Fruit fly (Drosophila melanogaster) whole organism, pupa: ENCODE measurements around the gene CG6094.
A peak's percentile ranks its signal among the peaks of the same experiment; 100 is the strongest.

Source experiments
- CG10348 ChIP-seq: fragments of 200-800 bp; sonication (Bioruptor generic); IDR thresholded peaks from 2 replicates; pipeline ENCODE4 v1.3.6; 2022; ENCODE audit warnings: missing biosample characterization, missing genetic modification characterization
- CG12605 ChIP-seq: fragments of 200-800 bp; sonication (Bioruptor generic); IDR thresholded peaks from 2 replicates; pipeline ENCODE4 v1.3.6; 2022; ENCODE audit warnings: missing biosample characterization, missing genetic modification characterization
- CG13204 ChIP-seq: fragments of 200-800 bp; sonication (Bioruptor generic); optimal IDR thresholded peaks from 2 replicates; lab custom pipeline; 2018; ENCODE audit warnings: missing biosample characterization, mild to moderate bottlenecking, missing genetic modification characterization, moderate library complexity
- CG14655 ChIP-seq: fragments of 200-800 bp; sonication (Bioruptor generic); optimal IDR thresholded peaks from 3 replicates; lab custom pipeline; 2017; ENCODE audit warnings: mild to moderate bottlenecking, missing biosample characterization, missing genetic modification reagents, missing genetic modification characterization
- CG15710 ChIP-seq: fragments of 200-800 bp; sonication (Bioruptor generic); optimal IDR thresholded peaks from 2 replicates; lab custom pipeline; 2018; ENCODE audit warnings: missing biosample characterization, mild to moderate bottlenecking, missing genetic modification characterization, moderate library complexity
- CG17806 ChIP-seq: fragments of 200-800 bp; sonication (Bioruptor generic); optimal IDR thresholded peaks from 2 replicates; lab custom pipeline; 2018; ENCODE audit warnings: missing biosample characterization, mild to moderate bottlenecking, missing genetic modification characterization, moderate library complexity
- CG32121 ChIP-seq: fragments of 200-800 bp; sonication (Bioruptor generic); IDR thresholded peaks from 2 replicates; pipeline ENCODE4 v1.3.6; 2022; ENCODE audit warnings: missing biosample characterization, missing genetic modification characterization
- CG34367 ChIP-seq: fragments of 200-800 bp; sonication (Bioruptor generic); optimal IDR thresholded peaks from 2 replicates; lab custom pipeline; 2018; ENCODE audit warnings: missing biosample characterization, mild to moderate bottlenecking, missing genetic modification characterization
- CG4496 ChIP-seq: fragments of 200-800 bp; sonication (Bioruptor generic); IDR thresholded peaks from 3 replicates; pipeline ENCODE4 v1.3.6; 2022; ENCODE audit warnings: missing biosample characterization, missing genetic modification characterization
- CG8159 ChIP-seq: fragments of 200-800 bp; sonication (Bioruptor generic); optimal IDR thresholded peaks from 3 replicates; lab custom pipeline; 2018; ENCODE audit warnings: missing biosample characterization, mild to moderate bottlenecking, missing genetic modification characterization, moderate library complexity
- CG8301 ChIP-seq: fragments of 200-800 bp; sonication (Bioruptor generic); optimal IDR thresholded peaks from 2 replicates; lab custom pipeline; 2018; ENCODE audit warnings: missing biosample characterization, mild to moderate bottlenecking, missing genetic modification characterization
- CG9948 ChIP-seq: fragments of 200-800 bp; sonication (Bioruptor generic); optimal IDR thresholded peaks from 2 replicates; lab custom pipeline; 2018; ENCODE audit warnings: missing biosample characterization, mild to moderate bottlenecking, missing genetic modification characterization, moderate library complexity
- D1 ChIP-seq: fragments of 200-800 bp; sonication (Bioruptor generic); optimal IDR thresholded peaks from 2 replicates; lab custom pipeline; 2018; ENCODE audit warnings: missing biosample characterization, mild to moderate bottlenecking, missing genetic modification characterization, moderate library complexity
- EcR ChIP-seq: fragments of 200-800 bp; sonication (Bioruptor generic); optimal IDR thresholded peaks from 3 replicates; lab custom pipeline; 2019; ENCODE audit warnings: missing biosample characterization, missing genetic modification characterization, mild to moderate bottlenecking, moderate library complexity, missing genetic modification reagents
- Ets98B ChIP-seq: fragments of 200-800 bp; sonication (Bioruptor generic); IDR thresholded peaks from 2 replicates; pipeline ENCODE4 v1.3.6; 2022; ENCODE audit warnings: missing biosample characterization, missing genetic modification characterization
- Pif1A ChIP-seq: fragments of 200-800 bp; sonication (Bioruptor generic); optimal IDR thresholded peaks from 3 replicates; lab custom pipeline; 2016; ENCODE audit warnings: missing biosample characterization, missing genetic modification characterization
- Pif1B ChIP-seq: fragments of 200-800 bp; sonication (Bioruptor generic); optimal IDR thresholded peaks from 3 replicates; lab custom pipeline; 2016; ENCODE audit warnings: missing biosample characterization, missing genetic modification characterization
- Snoo ChIP-seq: fragments of 200-800 bp; sonication (Bioruptor generic); optimal IDR thresholded peaks from 3 replicates; lab custom pipeline; 2017; ENCODE audit warnings: missing biosample characterization, mild to moderate bottlenecking, missing genetic modification characterization, inconsistent platforms
- fd96Ca ChIP-seq: fragments of 200-800 bp; sonication (Bioruptor generic); IDR thresholded peaks from 3 replicates; pipeline ENCODE4 v1.3.6; 2022; ENCODE audit warnings: missing biosample characterization, missing genetic modification characterization
- gl ChIP-seq: fragments of 200-800 bp; sonication (Bioruptor generic); optimal IDR thresholded peaks from 2 replicates; lab custom pipeline; 2018; ENCODE audit warnings: missing biosample characterization, mild to moderate bottlenecking, missing genetic modification characterization
- rn ChIP-seq: fragments of 200-800 bp; sonication (Bioruptor generic); IDR thresholded peaks from 2 replicates; pipeline ENCODE4 v1.3.6; 2022; ENCODE audit warnings: missing biosample characterization, missing genetic modification characterization

The CG6094 gene

dm6 chr2L:10544421-10545120 is 37.7 kb downstream of the CG6094 start, which contains the start of gene Trim9:
Trim9 (plus strand) TSS chr2L:10544883.
- TF ChIP-seq CG8159 (tag; lab: Kevin White, UChicago): no peak
- no peak for TF ChIP-seq CG34367 (tag; lab: Kevin White, UChicago)
- no peak for TF ChIP-seq CG4496 (GFP tag; lab: Robert Waterston, UW)
- no peak for TF ChIP-seq Ets98B (GFP tag; lab: Robert Waterston, UW)
- no peak for TF ChIP-seq Snoo
- TF ChIP-seq CG32121: no peak
- TF ChIP-seq CG13204: no peak
- TF ChIP-seq CG14655 (GFP tag; lab: Kevin White, UChicago): no peak
- TF ChIP-seq CG12605: no peak
- TF ChIP-seq rn (GFP tag; lab: Robert Waterston, UW): no peak
- TF ChIP-seq CG9948: no peak
- no peak for TF ChIP-seq Pif1B (GFP tag; lab: Kevin White, UChicago)
- no peak for TF ChIP-seq CG10348
- no peak for TF ChIP-seq EcR
- no peak for TF ChIP-seq D1 (tag; lab: Kevin White, UChicago)
- no peak for TF ChIP-seq CG8301 (tag; lab: Kevin White, UChicago)
- TF ChIP-seq CG17806 (tag; lab: Kevin White, UChicago): no peak
- TF ChIP-seq fd96Ca (GFP tag; lab: Robert Waterston, UW): no peak
- TF ChIP-seq CG15710: no peak
- no peak for TF ChIP-seq gl (tag; lab: Kevin White, UChicago)

- TF ChIP-seq EcR (no peak), CG10348 (no peak), CG32121 (no peak), Pif1B (GFP tag; lab: Kevin White, UChicago) (no peak), CG14655 (GFP tag; lab: Kevin White, UChicago) (no peak), Ets98B (GFP tag; lab: Robert Waterston, UW) (no peak), Snoo (no peak), CG17806 (tag; lab: Kevin White, UChicago) (no peak), CG15710 (no peak), CG8301 (tag; lab: Kevin White, UChicago) (no peak), CG34367 (tag; lab: Kevin White, UChicago) (no peak), gl (tag; lab: Kevin White, UChicago) (no peak), CG12605 (no peak), CG8159 (tag; lab: Kevin White, UChicago) (no peak)
- TF ChIP-seq, all 21 proteins: peak for 0
These were observed 42.0 kb downstream of the CG6094 start for dm6 chr2L:10548814-10549423.

dm6 chr2L:10552807-10553206 is 45.9 kb downstream of the CG6094 start:
- TF ChIP-seq CG4496 (GFP tag; lab: Robert Waterston, UW) (no peak), CG34367 (tag; lab: Kevin White, UChicago) (peak; percentile 13), Pif1B (GFP tag; lab: Kevin White, UChicago) (peak; percentile 7)

- no peak for TF ChIP-seq CG13204
- no peak for TF ChIP-seq CG12605
- no peak for TF ChIP-seq CG15710
- no peak for TF ChIP-seq CG14655 (GFP tag; lab: Kevin White, UChicago)
- TF ChIP-seq CG17806 (tag; lab: Kevin White, UChicago): no peak
- no peak for TF ChIP-seq Ets98B (GFP tag; lab: Robert Waterston, UW)
- TF ChIP-seq D1 (tag; lab: Kevin White, UChicago): no peak
- TF ChIP-seq CG34367 (tag; lab: Kevin White, UChicago): no peak
- TF ChIP-seq CG8159 (tag; lab: Kevin White, UChicago): no peak
- TF ChIP-seq EcR: no peak
- no peak for TF ChIP-seq CG32121
- no peak for TF ChIP-seq CG9948
- no peak for TF ChIP-seq rn (GFP tag; lab: Robert Waterston, UW)
These were observed 46.8 kb downstream of the CG6094 start for dm6 chr2L:10553692-10554091.

- TF ChIP-seq gl (tag; lab: Kevin White, UChicago) (no peak), CG13204 (no peak), CG9948 (no peak), CG4496 (GFP tag; lab: Robert Waterston, UW) (no peak), Pif1B (GFP tag; lab: Kevin White, UChicago) (no peak)
- TF ChIP-seq, all 21 proteins: peak for 0
These were observed 47.8 kb downstream of the CG6094 start for dm6 chr2L:10554676-10555075.

- 0 out of 3 replicates have a peak, but pooled peaks have one; percentile 7 for TF ChIP-seq fd96Ca (GFP tag; lab: Robert Waterston, UW)
- no peak for TF ChIP-seq Pif1A (GFP tag; lab: Kevin White, UChicago)
- TF ChIP-seq CG9948: no peak
These were observed 48.4 kb downstream of the CG6094 start for dm6 chr2L:10555269-10555668.
